Fruit fly (Drosophila melanogaster): Measurements from ENCODE around the gene nbs.

dm6 chr3L:9694867-9695236, 28.1 kb downstream of the nbs start:
- TF ChIP-seq CG8478 (optimal IDR thresholded peaks at IDR 0.05) (no peak), Dll (optimal IDR thresholded peaks at IDR 0.05) (no peak), psq (optimal IDR thresholded peaks at IDR 0.05) (no peak), usp (GFP tag; optimal IDR thresholded peaks at IDR 0.05) (no peak), EcR (GFP tag; optimal IDR thresholded peaks at IDR 0.05) (no peak)
